Fruit fly (Drosophila melanogaster) whole organism, embryonic: Measurements from ENCODE around the gene Duox.

Experiments
- Ada2b ChIP-seq: fragments of 200-800 bp; sonication (Bioruptor generic); IDR thresholded peaks from 2 replicates; pipeline ENCODE4 v1.3.6; 2022; ENCODE audit warnings: missing biosample characterization, missing genetic modification characterization
- Adf1 ChIP-seq: fragments of 200-800 bp; sonication (Bioruptor generic); IDR thresholded peaks from 2 replicates; pipeline ENCODE4 v1.3.6; 2022; ENCODE audit warnings: missing biosample characterization, missing genetic modification characterization
- B-H2 ChIP-seq: fragments of 200-800 bp; sonication (Bioruptor generic); optimal IDR thresholded peaks from 2 replicates; lab custom pipeline; 2018; ENCODE audit warnings: missing biosample characterization, mild to moderate bottlenecking, missing genetic modification characterization
- Bteb2 ChIP-seq: fragments of 200-800 bp; sonication (Bioruptor generic); optimal IDR thresholded peaks from 2 replicates; lab custom pipeline; 2016; ENCODE audit warnings: missing biosample characterization, missing genetic modification characterization
- C15 ChIP-seq: fragments of 200-800 bp; sonication (Bioruptor generic); IDR thresholded peaks from 3 replicates; pipeline ENCODE4 v1.3.6; 2022; ENCODE audit warnings: missing biosample characterization, missing genetic modification characterization
- CG10462 ChIP-seq: fragments of 200-800 bp; sonication (Bioruptor generic); optimal IDR thresholded peaks from 2 replicates; lab custom pipeline; 2016; ENCODE audit warnings: missing biosample characterization, missing genetic modification characterization
- CG11723 ChIP-seq: fragments of 200-800 bp; sonication (Bioruptor generic); optimal IDR thresholded peaks from 2 replicates; lab custom pipeline; 2017; ENCODE audit warnings: missing biosample characterization, mild to moderate bottlenecking, missing genetic modification characterization
- CG12659 ChIP-seq: fragments of 200-800 bp; sonication (Bioruptor generic); optimal IDR thresholded peaks from 3 replicates; lab custom pipeline; 2017; ENCODE audit warnings: mild to moderate bottlenecking, missing biosample characterization, missing genetic modification reagents, missing genetic modification characterization
- CG14860 ChIP-seq: fragments of 200-800 bp; sonication (Bioruptor generic); IDR thresholded peaks from 3 replicates; pipeline ENCODE4 v1.3.6; 2022; ENCODE audit warnings: missing biosample characterization, missing genetic modification characterization; ENCODE audit not compliant: partially characterized antibody
- CG17186 ChIP-seq: fragments of 200-800 bp; sonication (Bioruptor generic); optimal IDR thresholded peaks from 3 replicates; lab custom pipeline; 2017; ENCODE audit warnings: missing biosample characterization, missing genetic modification reagents, missing genetic modification characterization
- CG2116 ChIP-seq: fragments of 200-800 bp; sonication (Bioruptor generic); optimal IDR thresholded peaks from 3 replicates; lab custom pipeline; 2018; ENCODE audit warnings: missing biosample characterization, mild to moderate bottlenecking, missing genetic modification characterization
- CG2202 ChIP-seq: fragments of 200-800 bp; sonication (Bioruptor generic); optimal IDR thresholded peaks from 2 replicates; lab custom pipeline; 2018; ENCODE audit warnings: missing biosample characterization, mild to moderate bottlenecking, missing genetic modification characterization
- CG33213 ChIP-seq: fragments of 200-800 bp; sonication (Bioruptor generic); optimal IDR thresholded peaks from 3 replicates; lab custom pipeline; 2016; ENCODE audit warnings: missing biosample characterization, missing genetic modification characterization
- CG34224 ChIP-seq: fragments of 200-800 bp; sonication (Bioruptor generic); IDR thresholded peaks from 3 replicates; pipeline ENCODE4 v1.3.6; 2022; ENCODE audit warnings: missing biosample characterization, missing genetic modification characterization; ENCODE audit not compliant: partially characterized antibody
- CG3838 ChIP-seq: fragments of 200-800 bp; sonication (Bioruptor generic); optimal IDR thresholded peaks from 3 replicates; lab custom pipeline; 2016; ENCODE audit warnings: missing biosample characterization, missing genetic modification characterization
- CG4617 ChIP-seq: fragments of 200-800 bp; sonication (Bioruptor generic); optimal IDR thresholded peaks from 3 replicates; lab custom pipeline; 2016; ENCODE audit warnings: missing biosample characterization, missing genetic modification characterization, borderline replicate concordance
- CG4854 ChIP-seq: fragments of 200-800 bp; sonication (Bioruptor generic); optimal IDR thresholded peaks from 2 replicates; lab custom pipeline; 2016; ENCODE audit warnings: missing biosample characterization, missing genetic modification characterization, inconsistent platforms
- CG7357 ChIP-seq: fragments of 200-800 bp; sonication (Bioruptor generic); IDR thresholded peaks from 3 replicates; pipeline ENCODE4 v1.3.6; 2022; ENCODE audit warnings: missing biosample characterization, missing genetic modification characterization
- CG7372 ChIP-seq: fragments of 200-800 bp; sonication (Bioruptor generic); IDR thresholded peaks from 2 replicates; pipeline ENCODE4 v1.3.6; 2022; ENCODE audit warnings: missing biosample characterization, missing genetic modification characterization
- CG8089 ChIP-seq: fragments of 200-800 bp; sonication (Bioruptor generic); optimal IDR thresholded peaks from 3 replicates; lab custom pipeline; 2016; ENCODE audit warnings: missing biosample characterization, missing genetic modification characterization
- CHES-1-like ChIP-seq: fragments of 200-800 bp; sonication (Bioruptor generic); optimal IDR thresholded peaks from 2 replicates; lab custom pipeline; 2016; ENCODE audit warnings: missing biosample characterization, missing genetic modification characterization
- Dip2 ChIP-seq: fragments of 200-800 bp; sonication (Bioruptor generic); IDR thresholded peaks from 2 replicates; pipeline ENCODE4 v1.3.6; 2022; ENCODE audit warnings: missing biosample characterization, missing genetic modification characterization
- Dp ChIP-seq: fragments of 200-800 bp; sonication (Bioruptor generic); optimal IDR thresholded peaks from 2 replicates; lab custom pipeline; 2018; ENCODE audit warnings: missing biosample characterization, mild to moderate bottlenecking, missing genetic modification characterization, moderate library complexity
- Ets97D ChIP-seq: fragments of 200-800 bp; sonication (Bioruptor generic); optimal IDR thresholded peaks from 3 replicates; lab custom pipeline; 2016; ENCODE audit warnings: missing biosample characterization, missing genetic modification characterization
- HLH3B ChIP-seq: fragments of 200-800 bp; sonication (Bioruptor generic); IDR thresholded peaks from 2 replicates; pipeline ENCODE4 v1.3.6; 2022; ENCODE audit warnings: missing biosample characterization, missing genetic modification characterization
- NK7.1 ChIP-seq: fragments of 200-800 bp; sonication (Bioruptor generic); optimal IDR thresholded peaks from 3 replicates; lab custom pipeline; 2016; ENCODE audit warnings: missing biosample characterization, missing genetic modification characterization
- Sry-β ChIP-seq: fragments of 200-800 bp; sonication (Bioruptor generic); optimal IDR thresholded peaks from 2 replicates; lab custom pipeline; 2018; ENCODE audit warnings: missing biosample characterization, mild to moderate bottlenecking, missing genetic modification characterization, moderate library complexity
- az2 ChIP-seq: fragments of 200-800 bp; sonication (Bioruptor generic); optimal IDR thresholded peaks from 3 replicates; lab custom pipeline; 2016; ENCODE audit warnings: missing biosample characterization, missing genetic modification characterization
- cad ChIP-seq: fragments of >200 bp; optimal IDR thresholded peaks from 2 replicates; lab custom pipeline; 2017; ENCODE audit warnings: missing biosample characterization, missing genetic modification characterization
- cg ChIP-seq: fragments of 200-800 bp; sonication (Bioruptor generic); optimal IDR thresholded peaks from 3 replicates; lab custom pipeline; 2019; ENCODE audit warnings: missing biosample characterization, mild to moderate bottlenecking, missing genetic modification characterization, moderate library complexity
- eve ChIP-seq, 2 experiments: fragments of >200 bp; optimal IDR thresholded peaks; 2 replicates each; lab custom pipeline; 2017; ENCODE audit warnings: missing biosample characterization in 2 of 2, missing genetic modification characterization in 2 of 2
- eyg ChIP-seq: fragments of 200-800 bp; sonication (Bioruptor generic); optimal IDR thresholded peaks from 3 replicates; lab custom pipeline; 2016; ENCODE audit warnings: missing biosample characterization, missing genetic modification characterization
- gfzf ChIP-seq: fragments of 200-800 bp; sonication (Bioruptor generic); optimal IDR thresholded peaks from 2 replicates; lab custom pipeline; 2016; ENCODE audit warnings: missing biosample characterization, mild to moderate bottlenecking, missing genetic modification characterization, moderate library complexity
- gro ChIP-seq: fragments of 200-800 bp; sonication (Bioruptor generic); optimal IDR thresholded peaks from 2 replicates; lab custom pipeline; 2016; ENCODE audit warnings: missing biosample characterization, missing genetic modification characterization
- hbn ChIP-seq: fragments of 200-800 bp; sonication (Bioruptor generic); IDR thresholded peaks from 2 replicates; pipeline ENCODE4 v1.3.6; 2022; ENCODE audit warnings: missing biosample characterization, missing genetic modification characterization; ENCODE audit not compliant: partially characterized antibody
- insv ChIP-seq, 2 experiments: fragments of 200-800 bp; sonication (Bioruptor generic); optimal IDR thresholded peaks; 3 replicates each; lab custom pipeline; 2016 to 2018; ENCODE audit warnings: missing biosample characterization in 2 of 2, missing genetic modification characterization in 2 of 2
- lola ChIP-seq, 3 experiments: fragments of >200 bp in 2 of 3; fragments of 200-800 bp in 1 of 3; sonication (Bioruptor generic) in 1 of 3; optimal IDR thresholded peaks; 2 replicates each; lab custom pipeline; 2017 to 2019; ENCODE audit warnings: missing biosample characterization in 3 of 3, missing genetic modification characterization in 3 of 3, mild to moderate bottlenecking in 1 of 3, moderate library complexity in 1 of 3
- mld ChIP-seq: fragments of 200-800 bp; sonication (Bioruptor generic); IDR thresholded peaks from 3 replicates; pipeline ENCODE4 v1.3.6; 2022; ENCODE audit warnings: missing biosample characterization, missing genetic modification characterization; ENCODE audit not compliant: partially characterized antibody
- pan ChIP-seq, 4 experiments: fragments of >200 bp in 3 of 4; fragments of 200-800 bp in 1 of 4; sonication (Bioruptor generic) in 1 of 4; optimal IDR thresholded peaks in 3 of 4; IDR thresholded peaks in 1 of 4; 2 replicates each; pipeline versions ENCODE4 v1.3.6 to Lab custom; 2017 to 2022; ENCODE audit warnings: missing biosample characterization in 2 of 4, missing genetic modification characterization in 2 of 4, mixed read lengths in 1 of 4
- repo ChIP-seq: fragments of 200-800 bp; sonication (Bioruptor generic); optimal IDR thresholded peaks from 2 replicates; lab custom pipeline; 2016; ENCODE audit warnings: missing biosample characterization, missing genetic modification characterization
- rib ChIP-seq: fragments of 200-800 bp; sonication (Bioruptor generic); IDR thresholded peaks from 2 replicates; pipeline ENCODE4 v1.3.6; 2022; ENCODE audit warnings: missing biosample characterization, missing genetic modification characterization
- sd ChIP-seq: fragments of 200-800 bp; sonication (Bioruptor generic); optimal IDR thresholded peaks from 3 replicates; lab custom pipeline; 2018; ENCODE audit warnings: missing biosample characterization, mild to moderate bottlenecking, missing genetic modification characterization, moderate library complexity
- slp2 ChIP-seq: fragments of 200-800 bp; sonication (Bioruptor generic); optimal IDR thresholded peaks from 2 replicates; lab custom pipeline; 2016; ENCODE audit warnings: missing biosample characterization, missing genetic modification characterization
- sqz ChIP-seq: fragments of 200-800 bp; sonication (Bioruptor generic); optimal IDR thresholded peaks from 3 replicates; lab custom pipeline; 2018; ENCODE audit warnings: missing biosample characterization, mild to moderate bottlenecking, missing genetic modification characterization
- tap ChIP-seq: fragments of 200-800 bp; optimal IDR thresholded peaks from 3 replicates; lab custom pipeline; 2019; ENCODE audit warnings: missing biosample characterization, mild to moderate bottlenecking, missing genetic modification characterization, moderate library complexity
- tio ChIP-seq: fragments of 200-800 bp; sonication (Bioruptor generic); optimal IDR thresholded peaks from 2 replicates; lab custom pipeline; 2017; ENCODE audit warnings: missing biosample characterization, missing genetic modification characterization, inconsistent platforms
- vfl ChIP-seq: fragments of 200-800 bp; sonication (Bioruptor generic); optimal IDR thresholded peaks from 2 replicates; lab custom pipeline; 2016; ENCODE audit warnings: missing biosample characterization, missing genetic modification characterization
- zf30C ChIP-seq: fragments of 200-800 bp; sonication (Bioruptor generic); optimal IDR thresholded peaks from 3 replicates; lab custom pipeline; 2018; ENCODE audit warnings: missing biosample characterization, mild to moderate bottlenecking, missing genetic modification characterization

Gene Duox

DNA sequence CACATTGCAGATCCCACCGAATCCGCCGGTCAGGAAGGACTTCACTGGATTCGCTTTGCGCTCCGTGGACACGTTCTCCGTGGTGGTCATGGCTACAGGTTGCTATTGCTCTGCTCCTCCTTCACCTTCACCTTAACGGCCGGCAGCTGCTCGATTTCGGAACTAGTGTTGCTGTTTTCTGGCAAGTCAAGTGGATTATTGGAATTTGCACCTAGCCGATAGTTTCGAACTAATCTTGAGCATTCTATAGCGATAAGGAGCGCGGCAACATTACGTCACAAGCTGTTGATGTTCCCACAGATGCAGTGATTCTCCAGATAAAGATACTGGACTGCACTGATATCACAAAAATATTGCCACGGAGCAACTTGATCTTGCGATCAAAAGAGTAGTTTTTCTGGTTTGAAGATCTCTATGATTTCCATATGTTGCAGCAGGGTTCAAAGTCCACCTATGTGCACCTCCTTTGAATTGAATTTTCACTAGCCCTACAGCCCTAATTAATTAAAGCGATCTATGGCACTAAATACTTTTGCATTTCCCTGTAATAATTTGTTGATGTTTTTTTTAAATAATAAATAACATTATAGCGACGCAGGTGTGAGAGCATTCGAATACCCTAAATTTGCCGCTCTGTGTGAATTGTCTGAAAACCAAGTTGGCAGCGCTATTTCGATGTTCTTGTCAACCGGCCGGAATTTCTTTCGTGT lies 60.4 kb downstream of the Duox start, which contains the start of the genes colt and HINT1 (continued):
- TF ChIP-seq gfzf (GFP tag; lab: Kevin White, UChicago) = peak; percentile 91
- TF ChIP-seq CG33213 = peak; percentile 53
- TF ChIP-seq CG14860 (GFP tag; lab: Robert Waterston, UW) = no peak
- TF ChIP-seq Adf1 = no peak
- peak; percentile 45 for TF ChIP-seq CG17186 (GFP tag; lab: Kevin White, UChicago)
- no peak for TF ChIP-seq hbn (GFP tag; lab: Robert Waterston, UW)
- TF ChIP-seq sd (tag; lab: Kevin White, UChicago) = peak; percentile 84
- no peak for TF ChIP-seq CG10462 (GFP tag; lab: Kevin White, UChicago)
- peak; percentile 41 for TF ChIP-seq Dp (GFP tag; lab: Kevin White, UChicago)
- TF ChIP-seq C15 = no peak
- TF ChIP-seq CG2116 (GFP tag; lab: Kevin White, UChicago) = peak; percentile 57
- TF ChIP-seq CHES-1-like (GFP tag; lab: Kevin White, UChicago) = peak; percentile 4

DNA sequence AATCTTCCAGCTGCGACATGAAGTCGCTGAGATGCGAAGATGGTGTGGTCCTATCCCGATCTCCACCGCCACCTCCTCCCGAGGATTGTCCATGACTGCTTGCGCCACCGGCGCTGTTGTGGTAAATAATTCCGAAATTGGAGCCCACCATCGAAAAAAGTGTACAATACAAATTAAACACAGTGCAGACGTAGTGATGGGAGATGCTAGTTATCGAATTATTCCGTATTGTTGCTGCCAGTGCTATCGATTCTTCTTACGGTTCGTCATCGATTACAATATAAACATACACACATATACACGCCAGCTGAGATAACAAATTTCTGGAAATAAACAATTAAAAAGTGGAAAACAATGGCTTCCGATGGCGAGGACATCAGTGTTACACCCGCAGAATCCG lies 62.4 kb downstream of the Duox start, which contains the start of the genes Taf10b and Taf10:
Gene Taf10b (minus strand): TSS at position 219 of the 400 bp plus-strand sequence.
Gene Taf10 (plus strand): TSS at position 264 of the 400 bp plus-strand sequence.
- TF ChIP-seq NK7.1 (GFP tag; lab: Kevin White, UChicago) = no peak
- TF ChIP-seq vfl = no peak
- TF ChIP-seq Dip2 (GFP tag; lab: Robert Waterston, UW) = no peak
- TF ChIP-seq slp2 (GFP tag; lab: Kevin White, UChicago) = no peak
- no peak for TF ChIP-seq CG11723 (GFP tag; lab: Kevin White, UChicago)
- TF ChIP-seq gro (GFP tag; lab: Kevin White, UChicago) = no peak
- peak; percentile 18 for TF ChIP-seq Ets97D (GFP tag; lab: Kevin White, UChicago)
- no peak for TF ChIP-seq rib
- peak; percentile 19 for TF ChIP-seq B-H2 (GFP tag; lab: Kevin White, UChicago)
- peak; percentile 95 for TF ChIP-seq CG34224 (GFP tag; lab: Robert Waterston, UW)
- TF ChIP-seq tap (tag; lab: Kevin White, UChicago) = no peak
- no peak for TF ChIP-seq Ada2b (GFP tag; lab: Robert Waterston, UW)
- TF ChIP-seq CG4617 = peak; percentile 71
- no peak for TF ChIP-seq pan (optimal IDR thresholded peaks at IDR 0.05; lab: Kevin White, UChicago)
- TF ChIP-seq pan (GFP tag; optimal IDR thresholded peaks at IDR 0.05 in 1 of 2, IDR thresholded peaks at IDR 0.05 in 1 of 2) = no peak
- no peak for TF ChIP-seq CG2202 (tag; lab: Kevin White, UChicago)
- TF ChIP-seq CG3838 (GFP tag; lab: Kevin White, UChicago) = no peak
- TF ChIP-seq CG4854 (GFP tag; lab: Kevin White, UChicago) = no peak
- 0 out of 2 replicates have a peak, but pooled peaks have one; percentile 24 for TF ChIP-seq HLH3B (GFP tag; lab: Robert Waterston, UW)
- TF ChIP-seq mld (GFP tag; lab: Robert Waterston, UW) = peak; percentile 76
- no peak for TF ChIP-seq Sry-β (GFP tag; lab: Kevin White, UChicago)
- peak; percentile 66 for TF ChIP-seq CG12659 (GFP tag; lab: Kevin White, UChicago)
- no peak for TF ChIP-seq az2 (GFP tag; lab: Kevin White, UChicago)
- TF ChIP-seq repo = no peak
- TF ChIP-seq CG14860 (GFP tag; lab: Robert Waterston, UW) = peak; percentile 73
- TF ChIP-seq lola (GFP tag; optimal IDR thresholded peaks at IDR 0.05; lab: Kevin White, UChicago) = no peak
- TF ChIP-seq cg (GFP tag; lab: Kevin White, UChicago) = peak; percentile 73
- TF ChIP-seq CG7357 (GFP tag; lab: Robert Waterston, UW) = no peak
- TF ChIP-seq cad (GFP tag; lab: Kevin White, UChicago) = no peak
- TF ChIP-seq zf30C = no peak
- TF ChIP-seq CG8089 (GFP tag; lab: Kevin White, UChicago) = no peak
- no peak for TF ChIP-seq eyg (GFP tag; lab: Kevin White, UChicago)
- no peak for TF ChIP-seq insv (GFP tag; optimal IDR thresholded peaks at IDR 0.05; lab: Kevin White, UChicago)
- TF ChIP-seq eve (GFP tag; optimal IDR thresholded peaks at IDR 0.05; lab: Kevin White, UChicago) = no peak
- no peak for TF ChIP-seq tio (GFP tag; lab: Kevin White, UChicago)
- TF ChIP-seq CG7372 (GFP tag; lab: Robert Waterston, UW) = no peak
- no peak for TF ChIP-seq Bteb2 (GFP tag; lab: Kevin White, UChicago)
- TF ChIP-seq sqz (GFP tag; lab: Kevin White, UChicago) = no peak
